Worm (Caenorhabditis elegans) whole organism, mixed stage, embryonic: ENCODE results near the gene Y45F10D.15.

ENCODE experiments used
- elt-3 ChIP-seq: fragments of 150-350 bp; optimal IDR thresholded peaks from 2 replicates; lab custom pipeline; 2014; ENCODE audit warnings: missing biosample characterization, missing genetic modification characterization
- snpc-4 ChIP-seq: fragments of 150-350 bp; optimal IDR thresholded peaks from 2 replicates; lab custom pipeline; 2014; ENCODE audit warnings: missing biosample characterization, missing genetic modification characterization
- unc-62 ChIP-seq: fragments of 150-350 bp; optimal IDR thresholded peaks from 2 replicates; lab custom pipeline; 2014; ENCODE audit warnings: missing biosample characterization, missing genetic modification reagents, missing genetic modification characterization

- TF ChIP-seq snpc-4 (no peak), elt-3 (tag; lab: Kevin White, UChicago) (no peak), unc-62 (GFP tag; lab: Kevin White, UChicago) (no peak)
These were observed 39.7 kb upstream of the Y45F10D.15 start for ce11 chrIV:13860459-13860858.
